Worm (Caenorhabditis elegans) whole organism, early embryonic: ENCODE measurements around the gene F35G12.5.

ENCODE experiments used
- ceh-36 ChIP-seq: sonication (generic microtip); optimal IDR thresholded peaks from 2 replicates; lab custom pipeline; 2016; ENCODE audit warnings: missing genetic modification characterization, inconsistent platforms, missing compliant biosample characterization
- flt-1 ChIP-seq: fragments of 200-800 bp; sonication (Bioruptor generic); IDR thresholded peaks from 2 replicates; pipeline ENCODE4 v1.3.6; 2022; ENCODE audit warnings: missing genetic modification characterization, missing compliant biosample characterization
- tra-4 ChIP-seq: sonication (generic microtip); optimal IDR thresholded peaks from 2 replicates; lab custom pipeline; 2017; ENCODE audit warnings: missing genetic modification characterization, missing compliant biosample characterization

ce11 chrIII:4603837-4604236, 19.9 kb downstream of the F35G12.5 start:
- TF ChIP-seq tra-4 (tag; lab: Kevin White, UChicago) (no peak), flt-1 (GFP tag; lab: Robert Waterston, UW) (no peak), ceh-36 (tag; lab: Kevin White, UChicago) (no peak)
